Worm (Caenorhabditis elegans) whole organism, L3 larva: ENCODE measurements around the gene nspc-7.

Experiments
- R02D3.7 ChIP-seq: fragments of 150-350 bp; optimal IDR thresholded peaks from 2 replicates; lab custom pipeline; 2014; ENCODE audit warnings: missing biosample characterization, missing genetic modification characterization
- aly-2 ChIP-seq: fragments of 150-350 bp; optimal IDR thresholded peaks from 2 replicates; lab custom pipeline; 2014; ENCODE audit warnings: missing biosample characterization, missing genetic modification characterization
- ceh-16 ChIP-seq: sonication (generic microtip); optimal IDR thresholded peaks from 2 replicates; lab custom pipeline; 2017; ENCODE audit warnings: missing biosample characterization, missing genetic modification characterization
- ceh-9 ChIP-seq: sonication (generic microtip); optimal IDR thresholded peaks from 2 replicates; lab custom pipeline; 2018; ENCODE audit warnings: missing biosample characterization, missing genetic modification characterization
- egl-27 ChIP-seq: sonication (generic microtip); optimal IDR thresholded peaks from 4 replicates; lab custom pipeline; 2017; ENCODE audit warnings: missing biosample characterization, missing genetic modification reagents, missing genetic modification characterization
- fkh-2 ChIP-seq: fragments of 150-350 bp; optimal IDR thresholded peaks from 2 replicates; lab custom pipeline; 2014; ENCODE audit warnings: missing biosample characterization, missing genetic modification reagents, missing genetic modification characterization
- hmg-11 ChIP-seq: sonication (generic microtip); optimal IDR thresholded peaks from 2 replicates; lab custom pipeline; 2016; ENCODE audit warnings: missing genetic modification characterization, missing compliant biosample characterization
- nhr-11 ChIP-seq: fragments of 150-350 bp; optimal IDR thresholded peaks from 2 replicates; lab custom pipeline; 2014; ENCODE audit warnings: missing biosample characterization, missing genetic modification characterization
- nhr-23 ChIP-seq: fragments of 150-350 bp; optimal IDR thresholded peaks from 2 replicates; lab custom pipeline; 2014; ENCODE audit warnings: missing biosample characterization, missing genetic modification reagents, missing genetic modification characterization
- nhr-237 ChIP-seq: fragments of 150-350 bp; optimal IDR thresholded peaks from 2 replicates; lab custom pipeline; 2014; ENCODE audit warnings: missing biosample characterization, missing genetic modification characterization
- nhr-28 ChIP-seq: fragments of 150-350 bp; optimal IDR thresholded peaks from 2 replicates; lab custom pipeline; 2014; ENCODE audit warnings: missing biosample characterization, missing genetic modification characterization
- nhr-76 ChIP-seq: fragments of 150-350 bp; sonication (generic microtip); optimal IDR thresholded peaks from 5 replicates; lab custom pipeline; 2014; ENCODE audit warnings: missing biosample characterization, missing genetic modification characterization
- nhr-77 ChIP-seq: fragments of 150-350 bp; optimal IDR thresholded peaks from 2 replicates; lab custom pipeline; 2014; ENCODE audit warnings: missing biosample characterization, missing genetic modification characterization
- pqm-1 ChIP-seq: fragments of 150-350 bp; optimal IDR thresholded peaks from 2 replicates; lab custom pipeline; 2017; ENCODE audit warnings: missing biosample characterization, missing genetic modification characterization, inconsistent platforms

DNA sequence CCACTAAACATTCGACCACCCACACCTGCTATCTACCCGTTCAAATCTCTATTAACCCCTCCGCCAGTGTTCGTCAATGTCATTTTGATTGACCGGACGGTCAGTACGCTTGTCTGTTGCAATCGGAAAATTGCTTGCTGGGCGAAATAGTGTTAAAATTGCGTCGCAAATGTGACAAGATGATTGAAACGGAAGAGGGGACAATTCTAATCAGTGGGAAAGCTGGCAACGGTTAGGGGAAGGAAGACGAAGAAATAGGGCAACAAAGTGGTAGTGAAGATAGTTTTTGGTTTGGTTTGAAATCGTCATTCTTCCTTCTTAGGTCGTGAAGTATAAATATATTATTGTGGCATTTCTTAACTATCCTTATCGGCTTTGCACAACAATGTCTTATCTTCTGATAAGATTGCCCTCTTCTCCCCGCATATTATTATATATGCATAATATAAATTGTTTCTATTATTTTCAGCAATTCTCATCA is 26.8 kb downstream of the nspc-7 start:
- TF ChIP-seq nhr-77, result no peak
- TF ChIP-seq nhr-28 (tag; lab: Kevin White, UChicago), result no peak
- no peak for TF ChIP-seq nhr-11
- no peak for TF ChIP-seq hmg-11 (tag; lab: Kevin White, UChicago)
- TF ChIP-seq egl-27 (tag; lab: Kevin White, UChicago), result no peak
- no peak for TF ChIP-seq aly-2
- no peak for TF ChIP-seq nhr-76
- TF ChIP-seq pqm-1 (tag; lab: Kevin White, UChicago), result peak; percentile 31
- TF ChIP-seq ceh-9, result no peak
- no peak for TF ChIP-seq ceh-16 (tag; lab: Kevin White, UChicago)
- peak; percentile 48 for TF ChIP-seq nhr-23
- TF ChIP-seq R02D3.7 (tag; lab: Kevin White, UChicago), result no peak
- TF ChIP-seq nhr-237 (tag; lab: Kevin White, UChicago), result no peak
- no peak for TF ChIP-seq fkh-2 (tag; lab: Kevin White, UChicago)
